Worm (Caenorhabditis elegans) whole organism, young adult: ENCODE data around the gene F47B8.14.

Experiments used
- F22D6.2 ChIP-seq: sonication (generic microtip); optimal IDR thresholded peaks from 2 replicates; lab custom pipeline; 2016; ENCODE audit warnings: mild to moderate bottlenecking, missing genetic modification characterization, missing compliant biosample characterization
- F57C9.4 ChIP-seq: sonication (generic microtip); optimal IDR thresholded peaks from 2 replicates; lab custom pipeline; 2017; ENCODE audit warnings: mild to moderate bottlenecking, missing genetic modification characterization, missing compliant biosample characterization
- K11D2.4 ChIP-seq: fragments of 200-800 bp; sonication (Bioruptor generic); IDR thresholded peaks from 2 replicates; pipeline ENCODE4 v1.3.6; 2022; ENCODE audit warnings: missing genetic modification reagents, missing genetic modification characterization, missing compliant biosample characterization
- T07F8.4 ChIP-seq: sonication (generic microtip); optimal IDR thresholded peaks from 2 replicates; lab custom pipeline; 2016; ENCODE audit warnings: mild to moderate bottlenecking, missing genetic modification characterization, moderate library complexity, missing compliant biosample characterization
- T26A5.8 ChIP-seq: sonication (generic microtip); optimal IDR thresholded peaks from 2 replicates; lab custom pipeline; 2016; ENCODE audit warnings: missing genetic modification characterization, missing compliant biosample characterization
- Y53F4B.3 ChIP-seq: fragments of 200-800 bp; sonication (Bioruptor generic); IDR thresholded peaks from 2 replicates; pipeline ENCODE4 v1.3.6; 2022; ENCODE audit warnings: missing genetic modification reagents, missing genetic modification characterization, missing compliant biosample characterization
- Y79H2A.3 ChIP-seq: fragments of 200-800 bp; sonication (Bioruptor generic); conservative IDR thresholded peaks from 2 replicates; pipeline ENCODE4 v1.3.6; 2022; ENCODE audit warnings: missing genetic modification reagents, missing genetic modification characterization, missing compliant biosample characterization
- Y95B8A.8 ChIP-seq: fragments of 200-800 bp; sonication (Bioruptor generic); IDR thresholded peaks from 2 replicates; pipeline ENCODE4 v1.3.6; 2022; ENCODE audit warnings: missing genetic modification reagents, missing genetic modification characterization, missing compliant biosample characterization
- akir-1 ChIP-seq: fragments of 200-800 bp; sonication (Bioruptor generic); optimal IDR thresholded peaks from 2 replicates; lab custom pipeline; 2018; ENCODE audit warnings: mild to moderate bottlenecking, missing genetic modification characterization, moderate library complexity, missing compliant biosample characterization
- atf-7 ChIP-seq: sonication (generic microtip); optimal IDR thresholded peaks from 2 replicates; lab custom pipeline; 2017; ENCODE audit warnings: mild to moderate bottlenecking, missing genetic modification characterization, missing compliant biosample characterization
- athp-1 ChIP-seq: sonication (generic microtip); optimal IDR thresholded peaks from 2 replicates; lab custom pipeline; 2017; ENCODE audit warnings: mild to moderate bottlenecking, missing genetic modification characterization, missing compliant biosample characterization
- bed-1 ChIP-seq: fragments of 200-800 bp; sonication (Bioruptor generic); IDR thresholded peaks from 2 replicates; pipeline ENCODE4 v1.3.6; 2022; ENCODE audit warnings: missing genetic modification reagents, missing genetic modification characterization, missing compliant biosample characterization
- bed-2 ChIP-seq: fragments of 200-800 bp; sonication (Bioruptor generic); IDR thresholded peaks from 2 replicates; pipeline ENCODE4 v1.3.6; 2022; ENCODE audit warnings: missing genetic modification reagents, missing genetic modification characterization, missing compliant biosample characterization
- cebp-2 ChIP-seq: fragments of 200-800 bp; sonication (Bioruptor generic); IDR thresholded peaks from 2 replicates; pipeline ENCODE4 v1.3.6; 2022; ENCODE audit warnings: missing genetic modification characterization, missing compliant biosample characterization
- ceh-27 ChIP-seq: fragments of 200-800 bp; sonication (Bioruptor generic); optimal IDR thresholded peaks from 2 replicates; lab custom pipeline; 2018; ENCODE audit warnings: mild to moderate bottlenecking, missing genetic modification characterization, moderate library complexity, missing compliant biosample characterization
- ceh-58 ChIP-seq: fragments of 200-800 bp; sonication (Bioruptor generic); IDR thresholded peaks from 2 replicates; pipeline ENCODE4 v1.3.6; 2022; ENCODE audit warnings: missing genetic modification characterization, missing compliant biosample characterization
- chd-7 ChIP-seq: sonication (generic microtip); optimal IDR thresholded peaks from 2 replicates; lab custom pipeline; 2016; ENCODE audit warnings: mild to moderate bottlenecking, missing genetic modification characterization, moderate library complexity, missing compliant biosample characterization
- dpff-1 ChIP-seq: sonication (generic microtip); optimal IDR thresholded peaks from 2 replicates; lab custom pipeline; 2017; ENCODE audit warnings: mild to moderate bottlenecking, missing genetic modification characterization, missing compliant biosample characterization
- dpl-1 ChIP-seq: fragments of 150-350 bp; optimal IDR thresholded peaks from 2 replicates; lab custom pipeline; 2014; ENCODE audit warnings: missing biosample characterization, missing genetic modification reagents, missing genetic modification characterization
- egrh-3 ChIP-seq: fragments of 200-800 bp; sonication (Bioruptor generic); IDR thresholded peaks from 2 replicates; pipeline ENCODE4 v1.3.6; 2022; ENCODE audit warnings: missing genetic modification reagents, missing genetic modification characterization, missing compliant biosample characterization
- ekl-4 ChIP-seq: fragments of 200-800 bp; sonication (Bioruptor generic); IDR thresholded peaks from 2 replicates; pipeline ENCODE4 v1.3.6; 2022; ENCODE audit warnings: missing genetic modification reagents, missing genetic modification characterization, missing compliant biosample characterization
- him-1 ChIP-seq: sonication (generic microtip); optimal IDR thresholded peaks from 2 replicates; lab custom pipeline; 2016; ENCODE audit warnings: missing genotype, missing genetic modification reagents, missing genetic modification characterization, missing compliant biosample characterization
- hsf-1 ChIP-seq: fragments of 200-800 bp; sonication (Bioruptor generic); IDR thresholded peaks from 2 replicates; pipeline ENCODE4 v1.3.6; 2022; ENCODE audit warnings: missing genetic modification reagents, missing genetic modification characterization, missing compliant biosample characterization
- lag-1 ChIP-seq: fragments of 200-800 bp; sonication (Bioruptor generic); IDR thresholded peaks from 2 replicates; pipeline ENCODE4 v1.3.6; 2022; ENCODE audit warnings: missing genetic modification reagents, missing genetic modification characterization, missing compliant biosample characterization
- let-607 ChIP-seq, 2 experiments: fragments of 200-800 bp in 1 of 2; sonication (Bioruptor generic) in 1 of 2; sonication (generic microtip) in 1 of 2; optimal IDR thresholded peaks; 2 replicates each; lab custom pipeline; 2016 to 2018; ENCODE audit warnings: mild to moderate bottlenecking in 2 of 2, missing compliant biosample characterization in 2 of 2, missing genetic modification characterization in 2 of 2, moderate library complexity in 2 of 2, missing genotype in 1 of 2
- lin-26 ChIP-seq: fragments of 200-800 bp; sonication (Bioruptor generic); IDR thresholded peaks from 2 replicates; pipeline ENCODE4 v1.3.6; 2022; ENCODE audit warnings: missing genetic modification reagents, missing genetic modification characterization, missing compliant biosample characterization
- lin-40 ChIP-seq: sonication (generic microtip); optimal IDR thresholded peaks from 2 replicates; lab custom pipeline; 2016; ENCODE audit warnings: missing genetic modification characterization, mild to moderate bottlenecking, missing compliant biosample characterization, missing genotype, missing genetic modification reagents
- lin-54 ChIP-seq: fragments of 200-800 bp; sonication (Bioruptor generic); optimal IDR thresholded peaks from 2 replicates; lab custom pipeline; 2018; ENCODE audit warnings: mild to moderate bottlenecking, missing genetic modification characterization, missing compliant biosample characterization
- lsl-1 ChIP-seq: fragments of 200-800 bp; sonication (Bioruptor generic); optimal IDR thresholded peaks from 2 replicates; lab custom pipeline; 2018; ENCODE audit warnings: mild to moderate bottlenecking, missing genetic modification characterization, moderate library complexity, missing compliant biosample characterization
- mel-28 ChIP-seq: sonication (generic microtip); optimal IDR thresholded peaks from 2 replicates; lab custom pipeline; 2016; ENCODE audit warnings: borderline replicate concordance, mild to moderate bottlenecking, missing genetic modification characterization, missing compliant biosample characterization
- mxl-1 ChIP-seq: sonication (generic microtip); optimal IDR thresholded peaks from 2 replicates; lab custom pipeline; 2016; ENCODE audit warnings: missing genetic modification characterization, missing compliant biosample characterization
- nfya-1 ChIP-seq: sonication (generic microtip); optimal IDR thresholded peaks from 2 replicates; lab custom pipeline; 2017; ENCODE audit warnings: antibody characterized with exemption, missing compliant biosample characterization, missing genetic modification characterization, borderline replicate concordance; ENCODE audit not compliant: insufficient read depth
- nhr-80 ChIP-seq: sonication (generic microtip); optimal IDR thresholded peaks from 2 replicates; lab custom pipeline; 2016; ENCODE audit warnings: missing genetic modification characterization, missing compliant biosample characterization
- pbrm-1 ChIP-seq: fragments of 200-800 bp; sonication (Bioruptor generic); IDR thresholded peaks from 2 replicates; pipeline ENCODE4 v1.3.6; 2022; ENCODE audit warnings: missing genetic modification reagents, missing genetic modification characterization, missing compliant biosample characterization
- rcor-1 ChIP-seq: fragments of 200-800 bp; sonication (Bioruptor generic); IDR thresholded peaks from 2 replicates; pipeline ENCODE4 v1.3.6; 2022; ENCODE audit warnings: missing genetic modification reagents, missing genetic modification characterization, missing compliant biosample characterization
- rpc-1 ChIP-seq, 2 experiments: fragments of 150-350 bp in 1 of 2; sonication (generic microtip) in 1 of 2; optimal IDR thresholded peaks; 2 replicates each; lab custom pipeline; 2014 to 2018; ENCODE audit warnings: missing biosample characterization in 1 of 2, missing genetic modification characterization in 1 of 2, missing genetic modification reagents in 1 of 2, missing genotype in 1 of 2
- snpc-1.1 ChIP-seq: sonication (generic microtip); optimal IDR thresholded peaks from 2 replicates; lab custom pipeline; 2017; ENCODE audit warnings: missing genetic modification characterization, mild to moderate bottlenecking, missing compliant biosample characterization, antibody characterized with exemption, moderate library complexity, missing genotype, missing genetic modification reagents; ENCODE audit not compliant: insufficient read depth
- snpc-1.3 ChIP-seq: sonication (generic microtip); optimal IDR thresholded peaks from 2 replicates; lab custom pipeline; 2017; ENCODE audit warnings: missing genetic modification characterization, mild to moderate bottlenecking, missing compliant biosample characterization, antibody characterized with exemption, moderate library complexity, missing genotype, missing genetic modification reagents; ENCODE audit not compliant: insufficient read depth
- snpc-4 ChIP-seq, 5 experiments: fragments of 150-350 bp in 1 of 5; sonication (generic microtip) in 4 of 5; optimal IDR thresholded peaks; 2 replicates each; lab custom pipeline; 2014 to 2018; ENCODE audit warnings: missing genetic modification characterization in 5 of 5, missing biosample characterization in 3 of 5, antibody characterized with exemption in 2 of 5, mild to moderate bottlenecking in 2 of 5, missing compliant biosample characterization in 2 of 5, missing genotype in 2 of 5, moderate library complexity in 2 of 5, missing genetic modification reagents in 1 of 5
- somi-1 ChIP-seq: fragments of 200-800 bp; sonication (Bioruptor generic); optimal IDR thresholded peaks from 2 replicates; lab custom pipeline; 2018; ENCODE audit warnings: mild to moderate bottlenecking, missing genetic modification characterization, missing compliant biosample characterization
- sptf-2 ChIP-seq: fragments of 200-800 bp; sonication (Bioruptor generic); optimal IDR thresholded peaks from 2 replicates; lab custom pipeline; 2018; ENCODE audit warnings: mild to moderate bottlenecking, missing genetic modification characterization, missing compliant biosample characterization
- tbp1 ChIP-seq: fragments of 200-800 bp; sonication (Bioruptor generic); optimal IDR thresholded peaks from 2 replicates; lab custom pipeline; 2018; ENCODE audit warnings: mild to moderate bottlenecking, missing genetic modification characterization, missing compliant biosample characterization
- unc-130 ChIP-seq: sonication (generic microtip); optimal IDR thresholded peaks from 2 replicates; lab custom pipeline; 2016; ENCODE audit warnings: missing genetic modification reagents, missing genetic modification characterization, missing compliant biosample characterization
- unc-62 ChIP-seq: fragments of 150-350 bp; optimal IDR thresholded peaks from 2 replicates; lab custom pipeline; 2014; ENCODE audit warnings: missing biosample characterization, missing genetic modification reagents, missing genetic modification characterization
- xnd-1 ChIP-seq: sonication (generic microtip); optimal IDR thresholded peaks from 2 replicates; lab custom pipeline; 2016; ENCODE audit warnings: missing genotype, missing genetic modification reagents, missing genetic modification characterization, missing compliant biosample characterization
- zfh-2 ChIP-seq: fragments of 200-800 bp; sonication (Bioruptor generic); conservative IDR thresholded peaks from 2 replicates; pipeline ENCODE4 v1.3.6; 2022; ENCODE audit warnings: missing genetic modification reagents, missing genetic modification characterization, missing compliant biosample characterization

Gene F47B8.14

DNA sequence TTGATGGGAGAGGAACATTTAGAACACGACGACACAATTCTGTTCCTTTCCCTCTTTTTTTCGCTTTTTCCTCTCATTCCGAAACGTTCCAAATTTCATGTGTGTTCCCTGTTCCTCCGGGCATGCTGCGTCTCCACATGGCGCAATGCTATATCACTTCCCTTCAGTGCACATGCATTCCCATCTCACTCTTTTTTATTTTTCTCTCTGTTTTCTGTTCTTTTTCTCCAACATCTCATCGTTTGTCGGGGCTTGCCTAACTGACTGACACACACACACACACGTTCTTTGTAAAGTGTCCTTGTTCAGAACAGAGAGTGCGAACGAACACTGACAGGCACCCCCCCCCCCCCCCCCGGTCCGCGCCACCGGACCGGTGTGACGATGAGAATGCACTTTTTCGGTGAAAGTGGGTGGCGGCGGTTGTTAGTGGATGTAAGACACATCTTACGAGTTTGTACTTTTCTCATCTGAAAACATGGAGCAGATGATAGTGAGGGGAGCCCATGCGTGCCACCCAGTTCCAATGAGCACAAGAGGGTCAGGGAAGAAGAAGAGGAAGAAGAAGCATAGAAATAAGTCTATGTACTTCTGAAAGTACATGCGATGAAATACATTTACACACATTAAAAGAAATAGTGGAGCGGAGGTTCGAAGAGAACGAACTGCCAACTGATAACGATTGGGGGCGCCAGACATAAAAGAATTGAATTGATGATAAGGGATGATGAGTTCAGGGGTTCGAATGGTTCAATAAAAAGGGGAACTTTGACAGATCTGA lies 48.1 kb downstream of the F47B8.14 start (continued):
- TF ChIP-seq nfya-1 (tag; lab: Kevin White, UChicago) (no peak), tbp1 (GFP tag; lab: Kevin White, UChicago) (no peak), mxl-1 (tag; lab: Kevin White, UChicago) (no peak), sptf-2 (no peak), mel-28 (tag; lab: Kevin White, UChicago) (no peak), K11D2.4 (GFP tag; lab: Robert Waterston, UW) (0 out of 2 replicates have a peak, but pooled peaks have one; percentile 30), atf-7 (tag; lab: Kevin White, UChicago) (no peak), dpff-1 (tag; lab: Kevin White, UChicago) (no peak), ekl-4 (GFP tag; lab: Robert Waterston, UW) (no peak), F22D6.2 (tag; lab: Kevin White, UChicago) (no peak), bed-1 (GFP tag; lab: Robert Waterston, UW) (no peak), unc-62 (no peak), hsf-1 (GFP tag; lab: Robert Waterston, UW) (no peak), cebp-2 (GFP tag; lab: Robert Waterston, UW) (no peak), T07F8.4 (tag; lab: Kevin White, UChicago) (no peak), snpc-4 (GFP tag; optimal IDR thresholded peaks at IDR 0.05; lab: Kevin White, UChicago) (no peak), snpc-4 (tag; optimal IDR thresholded peaks at IDR 0.05; lab: Kevin White, UChicago) (peak in 1 of 4 experiments; percentile 28), rpc-1 (optimal IDR thresholded peaks at IDR 0.05; lab: Kevin White, UChicago) (no peak), rpc-1 (tag; optimal IDR thresholded peaks at IDR 0.05; lab: Kevin White, UChicago) (no peak), chd-7 (peak; percentile 22), Y79H2A.3 (no peak), Y95B8A.8 (no peak), unc-130 (GFP tag; lab: Kevin White, UChicago) (no peak), rcor-1 (GFP tag; lab: Robert Waterston, UW) (no peak), ceh-58 (no peak), lag-1 (GFP tag; lab: Robert Waterston, UW) (no peak), bed-2 (GFP tag; lab: Robert Waterston, UW) (no peak), somi-1 (GFP tag; lab: Kevin White, UChicago) (peak; percentile 50), lin-40 (peak; percentile 70), snpc-1.1 (tag; lab: Kevin White, UChicago) (no peak), athp-1 (no peak), Y53F4B.3 (no peak), dpl-1 (GFP tag; lab: Kevin White, UChicago) (no peak), egrh-3 (peak; percentile 78; the same call in 1 of the 2 replicates), lin-26 (GFP tag; lab: Robert Waterston, UW) (no peak), pbrm-1 (GFP tag; lab: Robert Waterston, UW) (no peak), F57C9.4 (tag; lab: Kevin White, UChicago) (no peak), nhr-80 (tag; lab: Kevin White, UChicago) (peak; percentile 49), T26A5.8 (tag; lab: Kevin White, UChicago) (no peak), snpc-1.3 (tag; lab: Kevin White, UChicago) (no peak), lsl-1 (GFP tag; lab: Kevin White, UChicago) (no peak), akir-1 (no peak), him-1 (no peak), lin-54 (no peak), ceh-27 (peak; percentile 55), zfh-2 (GFP tag; lab: Robert Waterston, UW) (peak; percentile 98), let-607 (tag; optimal IDR thresholded peaks at IDR 0.05; lab: Kevin White, UChicago) (no peak), xnd-1 (tag; lab: Kevin White, UChicago) (no peak)
